Worm (Caenorhabditis elegans): ENCODE results near the gene bath-37.
A peak's percentile ranks its signal among the peaks of the same experiment; 100 is the strongest.

ce11 chrIV:12033985-12034384, 34.7 kb upstream of the bath-37 start, which contains the start of gene sqst-1:
- TF ChIP-seq nhr-25 (tag; optimal IDR thresholded peaks at IDR 0.05) (no peak), nhr-129 (tag; optimal IDR thresholded peaks at IDR 0.05) (peak; percentile 72), elt-3 (tag; optimal IDR thresholded peaks at IDR 0.05) (no peak), egl-27 (tag; optimal IDR thresholded peaks at IDR 0.05) (no peak), elt-1 (tag; optimal IDR thresholded peaks at IDR 0.05) (no peak), sem-4 (tag; optimal IDR thresholded peaks at IDR 0.05) (no peak), nhr-6 (tag; optimal IDR thresholded peaks at IDR 0.05) (no peak), skn-1 (tag; optimal IDR thresholded peaks at IDR 0.05) (no peak), alr-1 (tag; optimal IDR thresholded peaks at IDR 0.05) (no peak), unc-39 (tag; optimal IDR thresholded peaks at IDR 0.05) (no peak)
